Worm (Caenorhabditis elegans) whole organism, dauer: Measurements from ENCODE around the gene selt-1.2.

Source experiments
- unc-62 ChIP-seq: sonication (generic microtip); optimal IDR thresholded peaks from 2 replicates; lab custom pipeline; 2017; ENCODE audit warnings: missing biosample characterization, missing genetic modification reagents, missing genetic modification characterization

Gene selt-1.2

DNA sequence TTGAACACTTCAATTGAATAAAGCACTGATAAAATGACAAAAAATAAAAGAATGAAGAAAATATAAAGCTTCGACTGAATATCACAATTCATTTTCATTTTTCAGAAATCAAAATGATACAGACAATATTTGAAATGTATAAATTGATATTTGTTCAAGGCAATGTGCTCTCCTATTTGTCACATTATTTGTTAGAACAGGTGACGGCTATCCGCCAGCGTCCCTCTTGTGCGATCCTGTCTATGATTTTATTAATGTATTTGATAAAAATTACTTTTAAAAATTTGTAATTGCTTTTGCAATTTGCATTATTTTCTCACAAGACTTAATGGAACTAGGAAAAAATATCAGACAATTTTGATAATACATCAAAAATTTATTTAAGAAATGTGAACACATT, 6.9 kb upstream of the selt-1.2 start, which contains the start of gene F28H7.7:
Gene F28H7.7 (minus strand): TSS at position 101 of the 400 bp plus-strand sequence.
- TF ChIP-seq unc-62, result no peak

- TF ChIP-seq unc-62, result no peak
Measured at ce11 chrV:10750630-10751029, 3.5 kb upstream of the selt-1.2 start, which contains the start of gene F28H7.3. Gene F28H7.3 (minus strand): TSS chrV:10750788.

DNA sequence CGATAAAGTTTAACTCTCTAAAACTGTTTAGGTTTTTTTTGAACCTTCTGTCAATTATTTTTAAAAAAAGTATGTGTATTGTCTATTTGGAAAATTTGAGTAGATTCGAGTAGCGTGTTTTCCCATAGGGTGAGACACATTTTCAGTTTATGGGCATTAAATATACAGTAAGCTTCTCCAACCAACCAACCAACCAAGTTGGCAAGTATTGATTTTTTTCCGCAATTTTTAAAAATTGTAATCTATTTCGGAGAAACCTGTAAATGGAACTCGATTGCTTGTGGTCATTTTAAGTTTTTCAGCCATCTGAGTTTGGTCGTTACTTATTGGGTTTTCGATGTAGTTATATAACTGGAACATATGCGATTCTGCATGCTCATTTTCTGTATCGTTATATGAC, 2.1 kb downstream of the selt-1.2 start, which contains the start of gene srj-21:
Gene srj-21 (plus strand): TSS at position 301 of the 400 bp plus-strand sequence.
- TF ChIP-seq unc-62, result no peak

DNA sequence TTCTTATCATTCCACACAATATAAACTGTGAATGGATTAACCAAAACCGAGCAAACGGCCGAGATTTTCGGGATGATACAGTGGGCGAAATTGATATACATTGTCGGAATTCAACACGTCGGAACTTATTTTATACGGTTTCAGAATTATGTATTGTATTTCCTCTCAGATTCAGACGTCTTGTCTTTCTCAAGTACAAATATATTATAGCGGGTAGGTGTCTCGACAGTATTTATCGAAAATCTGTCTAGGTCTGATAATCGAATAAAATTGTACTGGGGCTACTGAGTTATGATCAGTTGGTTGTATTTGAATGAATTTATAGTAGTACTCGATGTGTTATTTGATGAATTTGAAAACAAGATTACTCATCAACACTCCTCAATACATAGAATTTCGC, 3.5 kb downstream of the selt-1.2 start, which contains the start of gene srj-22:
Gene srj-22 (minus strand): TSS at position 101 of the 400 bp plus-strand sequence.
- no peak for TF ChIP-seq unc-62

DNA sequence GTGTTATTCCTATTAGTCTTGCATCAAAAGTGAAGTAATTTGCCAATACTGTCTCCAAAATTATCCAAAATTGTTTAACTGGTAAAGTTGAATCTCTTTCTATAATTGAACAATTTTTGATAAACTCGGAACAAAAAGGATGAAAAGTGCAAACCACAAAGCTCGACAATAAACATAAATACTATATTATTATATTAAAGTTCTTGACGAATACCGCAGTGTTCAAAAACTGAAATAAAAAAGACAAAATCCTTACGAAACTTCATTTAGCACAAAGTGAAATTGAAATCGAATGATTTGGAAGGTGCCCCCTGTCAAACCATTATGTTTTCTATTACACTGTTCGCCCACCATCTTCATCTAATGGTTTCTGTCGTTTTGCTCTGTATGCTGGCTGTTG, 5.8 kb downstream of the selt-1.2 start, which contains the start of gene ZC302.3:
Gene ZC302.3 (minus strand): TSS at position 101 of the 400 bp plus-strand sequence.
- no peak for TF ChIP-seq unc-62

DNA sequence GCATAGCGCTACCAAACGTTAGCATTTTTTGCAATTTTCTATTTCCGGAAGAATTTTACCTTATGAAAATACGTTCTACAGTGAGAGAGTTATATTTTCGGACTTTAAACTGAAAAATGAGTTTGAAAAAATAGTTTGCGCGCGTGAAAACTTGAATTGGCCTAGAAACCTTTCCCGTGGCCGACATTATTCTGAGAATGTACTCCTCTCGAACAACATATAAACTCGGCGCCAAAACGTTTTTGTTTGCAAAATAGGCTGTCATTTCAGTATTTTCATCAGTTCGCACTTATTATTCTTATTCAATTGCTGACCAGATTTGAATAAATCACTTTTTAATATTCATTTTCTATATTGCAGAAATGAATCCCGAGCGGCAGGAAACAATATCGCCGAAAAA, 10.4 kb downstream of the selt-1.2 start, which contains the start of the genes mre-11 and wdr-5.3:
Gene mre-11 (minus strand): TSS at position 113 of the 400 bp plus-strand sequence.
Gene wdr-5.3 (plus strand): TSS at position 361 of the 400 bp plus-strand sequence.
- TF ChIP-seq unc-62, result no peak

ce11 chrV:10731989-10732472, 15.1 kb downstream of the selt-1.2 start, which contains the start of gene T28B11.1:
Gene T28B11.1 (minus strand): TSS chrV:10732422.
- TF ChIP-seq unc-62, result no peak

ce11 chrV:10730824-10731416, 16.2 kb downstream of the selt-1.2 start:
- no peak for TF ChIP-seq unc-62

DNA sequence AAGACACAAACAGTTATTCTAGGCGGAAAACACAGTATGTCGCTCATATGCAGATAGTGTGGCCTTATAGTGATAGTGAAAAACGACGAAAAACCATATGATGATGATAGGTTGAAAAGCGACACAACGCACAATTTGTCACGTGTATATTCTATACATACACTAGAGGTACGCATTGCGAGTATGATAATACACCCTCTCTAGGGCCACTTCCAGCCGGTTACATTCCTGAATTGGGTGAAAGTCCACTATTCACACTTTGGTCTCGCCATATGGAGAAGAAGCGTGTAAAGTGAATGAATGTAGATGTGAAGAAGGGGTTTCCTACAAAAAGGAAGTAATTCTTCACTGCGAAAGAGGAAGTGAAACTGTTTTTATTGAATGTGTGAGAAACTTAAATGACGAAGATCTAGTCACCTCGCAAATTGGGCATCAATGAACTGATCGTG, 17.7 kb downstream of the selt-1.2 start:
- no peak for TF ChIP-seq unc-62

- TF ChIP-seq unc-62, result no peak
Measured at ce11 chrV:10727651-10728050, 19.5 kb downstream of the selt-1.2 start.

DNA sequence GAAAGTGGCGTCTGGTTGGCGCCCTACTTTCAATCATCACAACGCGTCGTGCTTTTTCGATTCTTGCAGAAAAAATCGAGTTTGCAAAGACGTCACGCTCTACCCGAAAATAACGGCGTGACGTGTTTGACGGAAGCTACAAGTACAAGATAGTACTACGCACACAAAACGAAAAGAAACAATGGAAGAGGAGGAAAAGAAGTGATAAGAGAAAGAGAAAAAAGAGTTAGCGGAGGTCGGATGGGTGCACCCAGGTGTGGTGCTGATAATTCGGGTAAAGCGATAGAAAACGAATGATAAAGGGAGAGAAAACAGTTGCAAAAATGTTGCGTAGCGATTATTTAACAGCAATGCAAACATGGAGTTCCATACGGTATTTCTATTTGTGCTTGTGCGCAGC, 20.5 kb downstream of the selt-1.2 start:
- TF ChIP-seq unc-62, result no peak

- no peak for TF ChIP-seq unc-62
Measured at ce11 chrV:10725424-10725951, 21.7 kb downstream of the selt-1.2 start.

DNA sequence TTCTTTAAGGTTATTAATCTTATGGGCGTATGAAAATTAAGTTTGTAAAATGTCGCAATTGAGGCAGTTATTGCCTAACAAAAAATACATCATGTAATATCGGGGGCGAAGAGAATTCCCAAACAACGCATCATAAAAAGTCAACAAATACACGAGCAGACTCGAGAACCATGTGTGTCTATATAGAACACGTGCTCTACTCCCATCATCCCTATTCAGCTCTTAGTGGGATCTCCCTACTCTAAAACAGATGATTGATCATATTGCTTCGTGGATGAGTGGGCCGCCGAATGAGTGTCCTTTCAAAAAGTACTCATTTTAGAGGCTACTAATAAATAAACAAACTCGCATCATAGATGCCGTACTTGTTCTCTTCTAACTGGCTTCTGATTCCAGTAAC, 22.7 kb downstream of the selt-1.2 start:
- TF ChIP-seq unc-62, result no peak

- TF ChIP-seq unc-62, result no peak
Measured at ce11 chrV:10723583-10723982, 23.6 kb downstream of the selt-1.2 start.

- TF ChIP-seq unc-62, result no peak
Measured at ce11 chrV:10723181-10723580, 24.0 kb downstream of the selt-1.2 start.

- TF ChIP-seq unc-62, result no peak
Measured at ce11 chrV:10722595-10722994, 24.6 kb downstream of the selt-1.2 start.

ce11 chrV:10721912-10722426, 25.2 kb downstream of the selt-1.2 start:
- no peak for TF ChIP-seq unc-62

DNA sequence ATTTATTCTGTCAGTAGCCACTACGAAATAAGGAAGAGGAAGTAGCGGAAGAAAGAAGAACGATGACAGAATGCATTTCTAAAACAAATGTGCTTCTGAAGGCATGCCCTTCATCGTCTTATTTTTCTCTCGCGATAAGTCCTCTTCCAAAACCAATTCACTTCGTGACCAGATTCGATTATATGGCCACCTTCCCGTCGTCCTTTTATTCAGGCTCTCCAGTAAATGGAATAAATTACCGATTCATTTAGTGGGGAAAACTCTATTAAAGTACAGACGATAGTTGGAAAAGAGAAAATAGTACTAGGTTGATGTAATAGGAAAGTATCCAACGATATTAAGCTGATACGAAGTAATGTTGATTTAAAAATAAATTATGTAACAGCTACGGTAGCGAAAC, 25.9 kb downstream of the selt-1.2 start:
- TF ChIP-seq unc-62, result no peak
